Worm (Caenorhabditis elegans): ENCODE measurements around the gene ttc-36.
A peak's percentile ranks its signal among the peaks of the same experiment; 100 is the strongest.

ttc-36 gene

DNA sequence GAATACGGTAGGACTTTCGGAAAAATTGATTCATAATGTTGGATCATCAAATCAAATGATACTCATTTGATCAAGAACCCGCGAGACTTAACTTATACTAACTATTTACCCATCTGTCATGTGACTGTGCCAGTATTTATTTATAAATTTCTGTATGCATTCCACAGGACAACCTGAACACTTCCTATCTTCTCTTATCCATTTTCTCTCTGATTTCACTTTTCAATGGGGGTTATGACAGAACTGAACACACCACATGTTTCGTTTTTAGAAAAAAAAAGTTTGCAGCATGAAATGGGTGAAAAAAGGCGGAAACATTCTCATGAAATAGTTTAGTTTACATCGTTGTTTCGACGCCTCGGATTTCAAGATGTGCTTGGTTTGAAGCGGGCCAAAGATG, 12.5 kb upstream of the ttc-36 start:
- peak; percentile 20 for TF ChIP-seq hlh-30 (tag; optimal IDR thresholded peaks at IDR 0.05; ENCODE audit: insufficient read depth)
- TF ChIP-seq mep-1 (tag; optimal IDR thresholded peaks at IDR 0.05), result no peak
- peak in 1 of 2 experiments; percentile 71 for TF ChIP-seq unc-62 (GFP tag; optimal IDR thresholded peaks at IDR 0.05 in 1 of 2)
- no peak for TF ChIP-seq unc-62 (tag; optimal IDR thresholded peaks at IDR 0.05)
- TF ChIP-seq tra-1 (GFP tag; IDR thresholded peaks at IDR 0.05), result 0 out of 2 replicates have a peak, but pooled peaks have one; percentile 25
- TF ChIP-seq saeg-2 (GFP tag; IDR thresholded peaks at IDR 0.05), result no peak
- peak; percentile 15 for TF ChIP-seq mxl-3 (GFP tag; optimal IDR thresholded peaks at IDR 0.05)
- TF ChIP-seq dmd-6 (GFP tag; IDR thresholded peaks at IDR 0.05), result peak; percentile 24; the same call in 1 of the 2 replicates
- TF ChIP-seq nhr-6 (tag; optimal IDR thresholded peaks at IDR 0.05), result no peak
- TF ChIP-seq F49E8.2 (tag; optimal IDR thresholded peaks at IDR 0.05; ENCODE audit: borderline replicate concordance), result no peak
- TF ChIP-seq aha-1 (tag), result peak; percentile 54

- no peak for TF ChIP-seq R02D3.7 (tag; optimal IDR thresholded peaks at IDR 0.05)
- TF ChIP-seq nhr-28 (tag; optimal IDR thresholded peaks at IDR 0.05), result peak; percentile 72
- TF ChIP-seq ceh-28 (tag; optimal IDR thresholded peaks at IDR 0.05), result no peak
- no peak for TF ChIP-seq nhr-48 (tag; optimal IDR thresholded peaks at IDR 0.05)
- peak; percentile 56; the same call in 1 of the 2 replicates for TF ChIP-seq ceh-20 (GFP tag; IDR thresholded peaks at IDR 0.05)
- TF ChIP-seq saeg-2 (GFP tag; IDR thresholded peaks at IDR 0.05), result no peak
- TF ChIP-seq dmd-6 (GFP tag; IDR thresholded peaks at IDR 0.05), result peak; percentile 62
- no peak for TF ChIP-seq php-3 (GFP tag; IDR thresholded peaks at IDR 0.05)
- TF ChIP-seq tra-1 (GFP tag; IDR thresholded peaks at IDR 0.05), result peak; percentile 52; the same call in 1 of the 2 replicates
- TF ChIP-seq dve-1 (tag; optimal IDR thresholded peaks at IDR 0.05; ENCODE audit: insufficient read depth), result peak; percentile 18
- no peak for TF ChIP-seq unc-62 (GFP tag; optimal IDR thresholded peaks at IDR 0.05 in 1 of 2)
- TF ChIP-seq unc-62 (tag; optimal IDR thresholded peaks at IDR 0.05), result no peak
- TF ChIP-seq zip-11 (GFP tag; IDR thresholded peaks at IDR 0.05), result no peak
- no peak for TF ChIP-seq nhr-25 (tag; optimal IDR thresholded peaks at IDR 0.05; ENCODE audit: borderline replicate concordance, insufficient read depth)
- TF ChIP-seq dmd-9 (GFP tag; IDR thresholded peaks at IDR 0.05), result no peak
- no peak for TF ChIP-seq nhr-111 (GFP tag; optimal IDR thresholded peaks at IDR 0.05)
- TF ChIP-seq ceh-82 (tag; optimal IDR thresholded peaks at IDR 0.05), result no peak
- peak in 1 of 2 experiments; percentile 7 for TF ChIP-seq mdl-1 (tag; optimal IDR thresholded peaks at IDR 0.05)
- TF ChIP-seq egl-27 (tag; optimal IDR thresholded peaks at IDR 0.05), result no peak
- TF ChIP-seq hlh-30 (tag; optimal IDR thresholded peaks at IDR 0.05; ENCODE audit: insufficient read depth), result peak; percentile 85
- peak; percentile 54 for TF ChIP-seq cey-2 (tag; optimal IDR thresholded peaks at IDR 0.05; ENCODE audit: borderline replicate concordance, insufficient read depth)
These were observed 10.3 kb upstream of the ttc-36 start for ce11 chrII:10019669-10020068.

DNA sequence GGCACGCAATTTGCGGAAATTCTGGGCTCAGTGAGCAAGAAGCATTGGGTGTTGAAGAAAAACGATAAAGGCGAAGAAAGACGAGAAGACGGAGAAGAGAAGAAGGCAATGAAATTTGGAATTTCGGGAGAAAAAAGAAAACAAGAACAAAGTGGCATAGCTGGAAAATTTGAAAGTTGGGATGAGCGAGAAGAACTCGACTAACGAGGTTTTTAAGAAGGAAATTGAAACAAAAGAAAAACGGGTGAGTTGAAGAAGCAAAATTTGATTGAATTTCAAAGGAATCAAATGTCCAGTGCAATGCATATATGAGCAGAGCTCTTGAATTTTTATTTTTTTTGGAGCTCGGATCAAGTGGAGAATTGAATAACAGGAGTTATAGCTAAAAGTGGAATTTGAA, 8.2 kb upstream of the ttc-36 start:
- TF ChIP-seq dve-1 (tag; optimal IDR thresholded peaks at IDR 0.05; ENCODE audit: insufficient read depth), result no peak
- TF ChIP-seq ces-1 (GFP tag; optimal IDR thresholded peaks at IDR 0.05), result peak; percentile 9
- peak; percentile 44 for TF ChIP-seq fkh-10 (GFP tag; optimal IDR thresholded peaks at IDR 0.05)

ce11 chrII:10025059-10025458, 4.9 kb upstream of the ttc-36 start:
- TF ChIP-seq F10B5.3 (tag; optimal IDR thresholded peaks at IDR 0.05) (no peak), lin-1 (GFP tag; IDR thresholded peaks at IDR 0.05) (no peak), nhr-48 (tag; optimal IDR thresholded peaks at IDR 0.05) (no peak), aha-1 (tag) (peak; percentile 45), unc-62 (GFP tag; optimal IDR thresholded peaks at IDR 0.05 in 1 of 2) (peak in 1 of 2 experiments; percentile 13), unc-62 (tag; optimal IDR thresholded peaks at IDR 0.05) (no peak), pqm-1 (tag; optimal IDR thresholded peaks at IDR 0.05) (no peak), nhr-11 (tag; optimal IDR thresholded peaks at IDR 0.05) (peak; percentile 25), T26A8.4 (GFP tag; IDR thresholded peaks at IDR 0.05) (no peak)

DNA sequence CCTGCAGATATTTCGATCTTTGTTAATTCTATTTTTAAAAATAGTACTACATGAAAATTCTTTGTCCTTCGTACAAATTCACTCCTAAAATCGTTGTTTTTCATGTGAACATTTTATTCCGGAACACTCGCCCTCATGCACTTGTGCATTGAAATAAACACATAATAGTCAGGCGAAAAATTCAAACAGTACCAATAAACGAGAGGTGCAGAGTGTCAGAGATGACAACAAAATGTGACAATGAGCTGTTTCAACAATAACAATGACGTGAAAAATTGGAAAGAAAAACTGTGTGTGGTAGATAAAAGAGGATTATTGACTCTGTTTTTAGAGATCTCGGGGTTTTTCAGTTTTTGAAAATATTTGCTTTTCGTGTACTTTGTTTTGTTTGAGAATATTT, 1.8 kb upstream of the ttc-36 start, which contains the start of gene F52H3.6:
Gene F52H3.6 (minus strand): TSS at position 228 of the 400 bp plus-strand sequence.
- TF ChIP-seq dve-1 (tag; optimal IDR thresholded peaks at IDR 0.05; ENCODE audit: insufficient read depth) (peak; percentile 57), zip-11 (GFP tag; IDR thresholded peaks at IDR 0.05) (no peak), nhr-11 (tag; optimal IDR thresholded peaks at IDR 0.05) (no peak), nhr-77 (tag; optimal IDR thresholded peaks at IDR 0.05) (peak; percentile 55), nhr-237 (tag; optimal IDR thresholded peaks at IDR 0.05) (no peak), dmd-9 (GFP tag; IDR thresholded peaks at IDR 0.05) (no peak), dmd-6 (GFP tag; IDR thresholded peaks at IDR 0.05) (0 out of 2 replicates have a peak, but pooled peaks have one; percentile 6), lir-3 (tag; optimal IDR thresholded peaks at IDR 0.05) (no peak), ZK546.5 (tag; optimal IDR thresholded peaks at IDR 0.05) (no peak), dpl-1 (GFP tag; optimal IDR thresholded peaks at IDR 0.05) (no peak), nhr-28 (tag; optimal IDR thresholded peaks at IDR 0.05) (peak; percentile 9), ceh-44 (GFP tag; IDR thresholded peaks at IDR 0.05) (no peak), ceh-32 (tag; optimal IDR thresholded peaks at IDR 0.05; ENCODE audit: poor library complexity) (no peak), F10B5.3 (tag; optimal IDR thresholded peaks at IDR 0.05) (no peak), F37D6.2 (tag; optimal IDR thresholded peaks at IDR 0.05) (no peak), lin-13 (GFP tag; optimal IDR thresholded peaks at IDR 0.05) (no peak), spr-1 (tag; optimal IDR thresholded peaks at IDR 0.05) (no peak)

Data from whole organism, L4 larva.